Fruit fly (Drosophila melanogaster) whole organism, prepupa: ENCODE measurements around the gene Hsp26.

Source experiments
- Sox15 ChIP-seq: fragments of 200-800 bp; sonication (Bioruptor generic); optimal IDR thresholded peaks from 3 replicates; lab custom pipeline; 2016; ENCODE audit warnings: missing biosample characterization, missing genetic modification characterization
- net ChIP-seq: fragments of 200-800 bp; sonication (Bioruptor generic); optimal IDR thresholded peaks from 3 replicates; lab custom pipeline; 2016; ENCODE audit warnings: missing biosample characterization, missing genetic modification characterization

DNA sequence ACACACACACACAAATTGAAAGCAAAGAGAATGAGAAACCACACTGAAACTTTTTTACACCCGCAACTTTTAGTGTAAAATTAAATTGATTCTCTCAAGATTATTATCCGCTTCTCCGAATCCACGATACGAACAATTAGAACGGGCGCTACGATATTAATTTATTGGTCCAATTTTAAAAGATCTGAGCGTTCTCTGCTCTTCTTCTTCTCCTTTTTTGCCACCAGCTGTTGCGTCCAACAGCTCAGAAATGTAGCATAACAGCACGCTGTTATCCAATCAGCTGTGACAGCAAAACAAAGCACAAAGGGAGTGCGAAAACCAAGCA lies 18.6 kb downstream of the Hsp26 start, which contains the start of the genes UGP and Svip:
- TF ChIP-seq net = peak; percentile 53
- no peak for TF ChIP-seq Sox15
